Worm (Caenorhabditis elegans) whole organism, L1 larva: ENCODE measurements around the gene K08H2.7.
A peak's percentile ranks its signal among the peaks of the same experiment; 100 is the strongest.

Experiments used
- F16B12.6 ChIP-seq: fragments of 150-350 bp; optimal IDR thresholded peaks from 2 replicates; lab custom pipeline; 2014; ENCODE audit warnings: missing biosample characterization, missing genetic modification characterization
- fkh-10 ChIP-seq: sonication (generic microtip); optimal IDR thresholded peaks from 2 replicates; lab custom pipeline; 2017; ENCODE audit warnings: missing biosample characterization, missing genetic modification reagents, missing genetic modification characterization
- lsy-2 ChIP-seq, 2 experiments: fragments of 150-350 bp; optimal IDR thresholded peaks; 2 replicates each; lab custom pipeline; 2014; ENCODE audit warnings: missing biosample characterization in 2 of 2, missing genetic modification characterization in 2 of 2
- mdl-1 ChIP-seq, 2 experiments: fragments of 150-350 bp; optimal IDR thresholded peaks; 2 replicates each; lab custom pipeline; 2014 to 2017; ENCODE audit warnings: missing biosample characterization in 2 of 2, missing genetic modification characterization in 2 of 2, inconsistent platforms in 1 of 2
- nhr-19 ChIP-seq: fragments of 200-800 bp; sonication (Bioruptor generic); conservative IDR thresholded peaks from 2 replicates; pipeline ENCODE4 v1.3.6; 2022; ENCODE audit warnings: missing genetic modification characterization, missing compliant biosample characterization
- nhr-237 ChIP-seq: fragments of 150-350 bp; optimal IDR thresholded peaks from 2 replicates; lab custom pipeline; 2014; ENCODE audit warnings: missing biosample characterization, missing genetic modification characterization
- pag-3 ChIP-seq: sonication (generic microtip); optimal IDR thresholded peaks from 2 replicates; lab custom pipeline; 2017; ENCODE audit warnings: missing genetic modification characterization, mild to moderate bottlenecking, missing compliant biosample characterization, antibody characterized with exemption, borderline replicate concordance; ENCODE audit not compliant: insufficient read depth
- skn-1 ChIP-seq: fragments of 150-350 bp; optimal IDR thresholded peaks from 2 replicates; lab custom pipeline; 2014; ENCODE audit warnings: missing biosample characterization, missing genetic modification characterization
- ztf-11 ChIP-seq, 2 experiments: sonication (generic microtip); optimal IDR thresholded peaks; 2 replicates each; lab custom pipeline; 2016 to 2017; ENCODE audit warnings: missing genetic modification characterization in 2 of 2, missing biosample characterization in 1 of 2, missing compliant biosample characterization in 1 of 2

DNA sequence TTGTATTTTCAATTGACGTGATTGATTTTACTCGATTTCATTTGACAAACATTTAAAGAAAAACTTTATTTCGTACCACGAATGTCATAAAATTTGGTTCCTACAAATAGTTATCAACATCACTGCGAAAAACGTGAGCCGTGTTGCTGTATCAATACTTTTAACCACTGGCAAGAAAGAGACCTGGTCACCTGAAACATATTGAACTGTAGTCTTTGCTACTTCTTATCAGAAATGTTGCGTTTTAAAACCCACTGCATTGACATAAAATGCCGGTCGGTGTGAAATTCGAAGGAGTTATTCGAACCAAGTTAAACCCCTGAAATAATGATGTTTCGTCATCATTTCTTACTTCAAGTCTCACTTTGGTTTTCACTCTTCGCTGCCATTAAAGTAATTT lies 623 bp downstream of the K08H2.7 start:
- TF ChIP-seq lsy-2 (tag; optimal IDR thresholded peaks at IDR 0.05; lab: Kevin White, UChicago) (no peak), pag-3 (tag; lab: Kevin White, UChicago) (no peak), fkh-10 (GFP tag; lab: Kevin White, UChicago) (no peak), mdl-1 (tag; optimal IDR thresholded peaks at IDR 0.05; lab: Kevin White, UChicago) (peak in 1 of 2 experiments; percentile 6), skn-1 (tag; lab: Kevin White, UChicago) (no peak), nhr-237 (no peak), nhr-19 (GFP tag; lab: Robert Waterston, UW) (no peak), F16B12.6 (no peak), ztf-11 (tag; optimal IDR thresholded peaks at IDR 0.05; lab: Kevin White, UChicago) (no peak)
